Worm (Caenorhabditis elegans) whole organism, mixed stage, embryonic: ENCODE measurements around the gene kin-24.

Source experiments
- drap-1 ChIP-seq: fragments of 200-800 bp; sonication (Bioruptor generic); optimal IDR thresholded peaks from 3 replicates; lab custom pipeline; 2018; ENCODE audit warnings: mild to moderate bottlenecking, missing genetic modification characterization, missing compliant biosample characterization
- nhr-12 ChIP-seq: fragments of 150-350 bp; optimal IDR thresholded peaks from 2 replicates; lab custom pipeline; 2014; ENCODE audit warnings: missing biosample characterization, missing genetic modification characterization
- nhr-76 ChIP-seq: sonication (generic microtip); optimal IDR thresholded peaks from 2 replicates; lab custom pipeline; 2017; ENCODE audit warnings: missing biosample characterization, missing genetic modification characterization
- unc-39 ChIP-seq: fragments of 150-350 bp; optimal IDR thresholded peaks from 2 replicates; lab custom pipeline; 2014; ENCODE audit warnings: missing biosample characterization, missing genetic modification characterization
- unc-62 ChIP-seq: fragments of 150-350 bp; optimal IDR thresholded peaks from 2 replicates; lab custom pipeline; 2014; ENCODE audit warnings: missing biosample characterization, missing genetic modification reagents, missing genetic modification characterization
- ztf-11 ChIP-seq: fragments of 150-350 bp; optimal IDR thresholded peaks from 2 replicates; lab custom pipeline; 2014; ENCODE audit warnings: missing biosample characterization, missing genetic modification characterization

DNA sequence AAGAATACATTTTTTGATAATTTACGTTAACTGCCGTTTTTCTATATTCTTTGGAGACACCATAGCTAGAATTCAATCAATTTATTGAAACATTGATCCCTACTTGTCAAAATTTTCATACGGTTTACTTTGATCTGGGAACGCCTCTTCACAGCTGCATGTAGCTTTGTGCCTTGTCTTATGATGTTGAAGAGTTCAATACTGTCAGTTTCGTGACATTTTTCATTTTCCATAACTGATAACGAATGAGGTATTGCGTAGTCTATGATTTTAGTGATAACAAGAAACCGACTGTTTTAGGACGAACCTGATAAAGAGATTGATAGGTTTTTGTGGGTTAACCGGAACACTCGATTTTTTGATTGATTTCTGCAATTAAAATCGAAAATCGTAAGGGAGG, 39.5 kb downstream of the kin-24 start:
- TF ChIP-seq nhr-76 (tag; lab: Kevin White, UChicago) (no peak), ztf-11 (no peak), nhr-12 (tag; lab: Kevin White, UChicago) (no peak), unc-62 (no peak), unc-39 (tag; lab: Kevin White, UChicago) (no peak), drap-1 (GFP tag; lab: Kevin White, UChicago) (no peak)
